Worm (Caenorhabditis elegans) whole organism, early embryonic: ENCODE data around the gene plpp-1.2.

ENCODE experiments used
- ama-1 ChIP-seq: fragments of 150-350 bp; optimal IDR thresholded peaks from 2 replicates; lab custom pipeline; 2014
- flt-1 ChIP-seq: fragments of 200-800 bp; sonication (Bioruptor generic); IDR thresholded peaks from 2 replicates; pipeline ENCODE4 v1.3.6; 2022; ENCODE audit warnings: missing genetic modification characterization, missing compliant biosample characterization
- scrt-1 ChIP-seq: fragments of 200-800 bp; sonication (Bioruptor generic); IDR thresholded peaks from 2 replicates; pipeline ENCODE4 v1.3.6; 2022; ENCODE audit warnings: missing genetic modification characterization, missing compliant biosample characterization
- tbx-11 ChIP-seq: fragments of 200-800 bp; sonication (Bioruptor generic); IDR thresholded peaks from 2 replicates; pipeline ENCODE4 v1.3.6; 2022; ENCODE audit warnings: missing genetic modification characterization, missing compliant biosample characterization

DNA sequence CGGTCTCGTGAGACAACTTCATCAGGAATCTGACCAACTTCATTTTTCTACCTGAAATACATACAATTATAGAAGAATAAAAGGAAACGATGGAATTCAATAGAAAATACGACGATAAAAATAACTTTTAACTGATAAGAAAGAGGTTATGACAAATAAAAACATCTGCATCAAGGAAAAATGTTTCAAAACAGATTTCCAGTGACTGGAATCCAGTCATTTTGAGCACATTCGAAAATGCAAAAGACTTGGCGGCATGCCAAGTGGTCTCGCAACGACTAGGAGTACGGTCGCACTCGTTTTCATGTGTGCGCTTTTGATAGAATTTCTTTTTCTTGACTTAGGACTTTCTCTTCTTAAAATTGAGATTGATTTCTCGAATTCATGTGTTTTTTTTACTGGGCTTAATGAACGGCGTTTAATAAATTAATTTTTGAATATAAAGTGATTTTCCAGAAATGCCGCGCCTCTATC, 4.5 kb downstream of the plpp-1.2 start, which contains the start of the genes snr-3 and rsp-5:
- no peak for TF ChIP-seq flt-1 (GFP tag; lab: Robert Waterston, UW)
- no peak for TF ChIP-seq ama-1 (lab: Kevin White, UChicago)
- no peak for TF ChIP-seq scrt-1
- TF ChIP-seq tbx-11 (GFP tag; lab: Robert Waterston, UW): no peak
